Fruit fly (Drosophila melanogaster) whole organism, embryonic: ENCODE results near the gene H.

ENCODE experiments used
- Asciz ChIP-seq: fragments of 200-800 bp; sonication (Bioruptor generic); optimal IDR thresholded peaks from 2 replicates; lab custom pipeline; 2017; ENCODE audit warnings: missing biosample characterization, mild to moderate bottlenecking, missing genetic modification characterization, missing genetic modification reagents
- CG11696 ChIP-seq: fragments of 200-800 bp; sonication (Bioruptor generic); IDR thresholded peaks from 2 replicates; pipeline ENCODE4 v1.3.6; 2022; ENCODE audit warnings: missing biosample characterization, missing genetic modification characterization
- CG12236 ChIP-seq: fragments of 200-800 bp; sonication (Bioruptor generic); optimal IDR thresholded peaks from 2 replicates; lab custom pipeline; 2016; ENCODE audit warnings: missing biosample characterization, missing genetic modification characterization
- CG12659 ChIP-seq: fragments of 200-800 bp; sonication (Bioruptor generic); optimal IDR thresholded peaks from 3 replicates; lab custom pipeline; 2017; ENCODE audit warnings: mild to moderate bottlenecking, missing biosample characterization, missing genetic modification reagents, missing genetic modification characterization
- CG13287 ChIP-seq: fragments of 200-800 bp; sonication (Bioruptor generic); IDR thresholded peaks from 2 replicates; pipeline ENCODE4 v1.3.6; 2022; ENCODE audit warnings: missing biosample characterization, missing genetic modification characterization; ENCODE audit not compliant: partially characterized antibody
- CG15601 ChIP-seq: fragments of 200-800 bp; sonication (Bioruptor generic); optimal IDR thresholded peaks from 3 replicates; lab custom pipeline; 2019; ENCODE audit warnings: missing biosample characterization, mild to moderate bottlenecking, missing genetic modification characterization, moderate library complexity
- CG17186 ChIP-seq: fragments of 200-800 bp; sonication (Bioruptor generic); optimal IDR thresholded peaks from 3 replicates; lab custom pipeline; 2017; ENCODE audit warnings: missing biosample characterization, missing genetic modification reagents, missing genetic modification characterization
- CG2116 ChIP-seq: fragments of 200-800 bp; sonication (Bioruptor generic); optimal IDR thresholded peaks from 3 replicates; lab custom pipeline; 2018; ENCODE audit warnings: missing biosample characterization, mild to moderate bottlenecking, missing genetic modification characterization
- CG2199 ChIP-seq: fragments of 200-800 bp; sonication (Bioruptor generic); IDR thresholded peaks from 3 replicates; pipeline ENCODE4 v1.3.6; 2022; ENCODE audit warnings: missing biosample characterization, missing genetic modification characterization
- CG31365 ChIP-seq: fragments of 200-800 bp; sonication (Bioruptor generic); optimal IDR thresholded peaks from 2 replicates; lab custom pipeline; 2018; ENCODE audit warnings: missing biosample characterization, mild to moderate bottlenecking, missing genetic modification characterization
- CG33213 ChIP-seq: fragments of 200-800 bp; sonication (Bioruptor generic); optimal IDR thresholded peaks from 3 replicates; lab custom pipeline; 2016; ENCODE audit warnings: missing biosample characterization, missing genetic modification characterization
- CG3407 ChIP-seq: fragments of 200-800 bp; sonication (Bioruptor generic); optimal IDR thresholded peaks from 2 replicates; lab custom pipeline; 2018; ENCODE audit warnings: missing biosample characterization, mild to moderate bottlenecking, missing genetic modification characterization
- CG34422 ChIP-seq: fragments of 200-800 bp; sonication (Bioruptor generic); IDR thresholded peaks from 3 replicates; pipeline ENCODE4 v1.3.6; 2022; ENCODE audit warnings: missing biosample characterization, missing genetic modification characterization
- CG4730 ChIP-seq: fragments of 200-800 bp; sonication (Bioruptor generic); IDR thresholded peaks from 2 replicates; pipeline ENCODE4 v1.3.6; 2022; ENCODE audit warnings: missing biosample characterization, missing genetic modification characterization
- CG6765 ChIP-seq: fragments of 200-800 bp; sonication (Bioruptor generic); optimal IDR thresholded peaks from 3 replicates; lab custom pipeline; 2017; ENCODE audit warnings: missing biosample characterization, mild to moderate bottlenecking, missing genetic modification characterization
- CG8765 ChIP-seq: fragments of 200-800 bp; sonication (Bioruptor generic); IDR thresholded peaks from 2 replicates; pipeline ENCODE4 v1.3.6; 2022; ENCODE audit warnings: missing biosample characterization, missing genetic modification characterization
- CG8924 ChIP-seq: fragments of 200-800 bp; optimal IDR thresholded peaks from 3 replicates; lab custom pipeline; 2019; ENCODE audit warnings: missing biosample characterization, mild to moderate bottlenecking, missing genetic modification characterization, moderate library complexity
- Dad ChIP-seq: fragments of 200-800 bp; sonication (Bioruptor generic); optimal IDR thresholded peaks from 3 replicates; lab custom pipeline; 2016; ENCODE audit warnings: missing biosample characterization, missing genetic modification characterization
- Dbx ChIP-seq: fragments of 200-800 bp; sonication (Bioruptor generic); IDR thresholded peaks from 3 replicates; pipeline ENCODE4 v1.3.6; 2022; ENCODE audit warnings: missing biosample characterization, missing genetic modification characterization
- Dfd ChIP-seq, 2 experiments: fragments of >200 bp; optimal IDR thresholded peaks; 2 replicates each; lab custom pipeline; 2017; ENCODE audit warnings: missing biosample characterization in 2 of 2, missing genetic modification characterization in 2 of 2
- Doc2 ChIP-seq: fragments of 200-800 bp; sonication (Bioruptor generic); IDR thresholded peaks from 2 replicates; pipeline ENCODE4 v1.3.6; 2022; ENCODE audit warnings: missing biosample characterization, missing genetic modification characterization
- Dp ChIP-seq: fragments of 200-800 bp; sonication (Bioruptor generic); optimal IDR thresholded peaks from 2 replicates; lab custom pipeline; 2018; ENCODE audit warnings: missing biosample characterization, mild to moderate bottlenecking, missing genetic modification characterization, moderate library complexity
- H2.0 ChIP-seq: fragments of 200-800 bp; sonication (Bioruptor generic); IDR thresholded peaks from 2 replicates; pipeline ENCODE4 v1.3.6; 2022; ENCODE audit warnings: missing biosample characterization, missing genetic modification characterization
- Hand ChIP-seq: fragments of 200-800 bp; sonication (Bioruptor generic); optimal IDR thresholded peaks from 2 replicates; lab custom pipeline; 2017; ENCODE audit warnings: mild to moderate bottlenecking, missing biosample characterization, missing genetic modification reagents, missing genetic modification characterization
- Hr78 ChIP-seq, 2 experiments: fragments of 200-800 bp in 1 of 2; fragments of >200 bp in 1 of 2; sonication (Bioruptor generic) in 1 of 2; optimal IDR thresholded peaks; 2 replicates each; lab custom pipeline; 2017 to 2019; ENCODE audit warnings: missing biosample characterization in 2 of 2, missing genetic modification characterization in 2 of 2, mild to moderate bottlenecking in 1 of 2, moderate library complexity in 1 of 2
- Lhr ChIP-seq: fragments of 200-800 bp; sonication (Bioruptor generic); optimal IDR thresholded peaks from 3 replicates; lab custom pipeline; 2017; ENCODE audit warnings: mild to moderate bottlenecking, missing biosample characterization, missing genetic modification reagents, missing genetic modification characterization
- MBD-R2 ChIP-seq: fragments of 200-800 bp; sonication (Bioruptor generic); IDR thresholded peaks from 2 replicates; pipeline ENCODE4 v1.3.6; 2022; ENCODE audit warnings: missing biosample characterization, missing genetic modification characterization
- MESR4 ChIP-seq: fragments of 200-800 bp; sonication (Bioruptor generic); optimal IDR thresholded peaks from 2 replicates; lab custom pipeline; 2018; ENCODE audit warnings: missing biosample characterization, mild to moderate bottlenecking, missing genetic modification characterization, moderate library complexity
- Med ChIP-seq: fragments of 200-800 bp; sonication (Bioruptor generic); peaks from one replicate; lab custom pipeline; 2016; ENCODE audit warnings: missing biosample characterization, missing genetic modification characterization, mild to moderate bottlenecking, inconsistent platforms, moderate library complexity
- Rfx ChIP-seq: fragments of 200-800 bp; sonication (Bioruptor generic); IDR thresholded peaks from 2 replicates; pipeline ENCODE4 v1.3.6; 2022; ENCODE audit warnings: missing biosample characterization, missing genetic modification characterization
- Tbp ChIP-seq: fragments of >200 bp; optimal IDR thresholded peaks from 2 replicates; lab custom pipeline; 2018; ENCODE audit warnings: missing biosample characterization, missing genetic modification characterization
- Xrp1 ChIP-seq: fragments of 200-800 bp; sonication (Bioruptor generic); IDR thresholded peaks from 2 replicates; pipeline ENCODE4 v1.3.6; 2022; ENCODE audit warnings: missing biosample characterization, missing genetic modification characterization
- aop ChIP-seq: fragments of 200-800 bp; sonication (Bioruptor generic); IDR thresholded peaks from 2 replicates; pipeline ENCODE4 v1.3.6; 2022; ENCODE audit warnings: missing biosample characterization, missing genetic modification characterization
- ara ChIP-seq: fragments of 200-800 bp; sonication (Bioruptor generic); IDR thresholded peaks from 2 replicates; pipeline ENCODE4 v1.3.6; 2022; ENCODE audit warnings: missing biosample characterization, missing genetic modification characterization
- btn ChIP-seq: fragments of 200-800 bp; sonication (Bioruptor generic); optimal IDR thresholded peaks from 2 replicates; lab custom pipeline; 2016; ENCODE audit warnings: missing biosample characterization, missing genetic modification characterization
- chinmo ChIP-seq: fragments of 200-800 bp; sonication (Bioruptor generic); IDR thresholded peaks from 4 replicates; pipeline ENCODE4 v1.3.6; 2022; ENCODE audit warnings: missing biosample characterization, missing genetic modification characterization; ENCODE audit not compliant: partially characterized antibody
- insv ChIP-seq, 2 experiments: fragments of 200-800 bp; sonication (Bioruptor generic); optimal IDR thresholded peaks; 3 replicates each; lab custom pipeline; 2016 to 2018; ENCODE audit warnings: missing biosample characterization in 2 of 2, missing genetic modification characterization in 2 of 2
- lilli ChIP-seq: fragments of 200-800 bp; sonication (Bioruptor generic); optimal IDR thresholded peaks from 3 replicates; lab custom pipeline; 2016; ENCODE audit warnings: missing biosample characterization, missing genetic modification characterization
- maf-S ChIP-seq: fragments of 200-800 bp; sonication (Bioruptor generic); optimal IDR thresholded peaks from 2 replicates; lab custom pipeline; 2016; ENCODE audit warnings: missing biosample characterization, missing genetic modification characterization
- odd ChIP-seq: fragments of 200-800 bp; sonication (Bioruptor generic); optimal IDR thresholded peaks from 2 replicates; lab custom pipeline; 2017; ENCODE audit warnings: missing biosample characterization, mild to moderate bottlenecking, missing genetic modification characterization
- psq ChIP-seq: fragments of 200-800 bp; sonication (Bioruptor generic); optimal IDR thresholded peaks from 2 replicates; lab custom pipeline; 2017; ENCODE audit warnings: missing biosample characterization, missing genetic modification characterization
- pzg ChIP-seq: fragments of 200-800 bp; sonication (Bioruptor generic); optimal IDR thresholded peaks from 3 replicates; lab custom pipeline; 2018; ENCODE audit warnings: missing biosample characterization, mild to moderate bottlenecking, missing genetic modification characterization, moderate library complexity
- row ChIP-seq: fragments of 200-800 bp; sonication (Bioruptor generic); IDR thresholded peaks from 3 replicates; pipeline ENCODE4 v1.3.6; 2022; ENCODE audit warnings: missing biosample characterization, missing genetic modification characterization
- schlank ChIP-seq: fragments of 200-800 bp; sonication (Bioruptor generic); optimal IDR thresholded peaks from 2 replicates; lab custom pipeline; 2018; ENCODE audit warnings: missing biosample characterization, mild to moderate bottlenecking, missing genetic modification characterization
- sens ChIP-seq: fragments of 200-800 bp; sonication (Bioruptor generic); peaks from one replicate; lab custom pipeline; 2016; ENCODE audit warnings: missing biosample characterization, missing genetic modification characterization
- ssp ChIP-seq: fragments of 200-800 bp; sonication (Bioruptor generic); IDR thresholded peaks from 2 replicates; pipeline ENCODE4 v1.3.6; 2022; ENCODE audit warnings: missing biosample characterization, missing genetic modification characterization
- stwl ChIP-seq: fragments of 200-800 bp; sonication (Bioruptor generic); optimal IDR thresholded peaks from 3 replicates; lab custom pipeline; 2018; ENCODE audit warnings: missing biosample characterization, mild to moderate bottlenecking, missing genetic modification characterization, moderate library complexity
- sug ChIP-seq: fragments of 200-800 bp; optimal IDR thresholded peaks from 2 replicates; lab custom pipeline; 2019; ENCODE audit warnings: missing biosample characterization, mild to moderate bottlenecking, missing genetic modification characterization, moderate library complexity
- unpg ChIP-seq: fragments of 200-800 bp; sonication (Bioruptor generic); optimal IDR thresholded peaks from 3 replicates; lab custom pipeline; 2018; ENCODE audit warnings: missing biosample characterization, mild to moderate bottlenecking, missing genetic modification characterization, moderate library complexity
- usp ChIP-seq: fragments of >200 bp; optimal IDR thresholded peaks from 2 replicates; lab custom pipeline; 2017; ENCODE audit warnings: missing biosample characterization, missing genetic modification characterization
- vnd ChIP-seq: fragments of 200-800 bp; sonication (Bioruptor generic); IDR thresholded peaks from 3 replicates; pipeline ENCODE4 v1.3.6; 2022; ENCODE audit warnings: missing biosample characterization, missing genetic modification characterization; ENCODE audit not compliant: partially characterized antibody

H gene

DNA sequence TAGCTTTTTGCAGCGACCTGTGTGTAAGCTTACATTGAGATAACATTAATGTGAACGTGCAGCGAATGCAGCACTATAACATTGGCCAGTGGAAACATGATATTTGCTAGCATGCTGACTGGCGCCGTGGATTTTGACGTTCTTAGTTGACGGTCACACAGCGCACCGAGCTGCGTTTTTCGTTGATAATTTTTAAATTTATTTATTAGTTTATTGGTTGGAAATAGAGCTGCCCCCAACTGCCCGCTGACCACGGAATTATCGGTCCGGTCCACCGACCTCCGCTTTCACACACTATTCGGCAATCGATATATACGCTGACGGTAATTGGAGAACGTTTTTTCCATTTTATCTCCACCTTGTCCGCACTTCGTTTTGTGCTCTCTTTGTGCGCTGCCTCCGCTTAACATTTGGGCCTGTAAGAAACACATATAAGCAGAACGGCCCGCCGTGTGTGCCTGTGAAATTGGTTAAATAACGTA lies at the start of gene H:
H (plus strand) TSS at position 134 of the 482 bp plus-strand sequence.
- peak; percentile 78 for TF ChIP-seq MESR4
- peak; percentile 97 for TF ChIP-seq ssp
- no peak for TF ChIP-seq CG2199 (GFP tag; lab: Robert Waterston, UW)
- TF ChIP-seq CG33213 (GFP tag; lab: Kevin White, UChicago): peak; percentile 51
- TF ChIP-seq CG13287 (GFP tag; lab: Robert Waterston, UW): 0 out of 2 replicates have a peak, but pooled peaks have one; percentile 20
- TF ChIP-seq CG3407 (GFP tag; lab: Kevin White, UChicago): no peak
- 0 out of 4 replicates have a peak, but pooled peaks have one; percentile 44 for TF ChIP-seq chinmo (GFP tag; lab: Robert Waterston, UW)
- TF ChIP-seq CG8924 (tag; lab: Kevin White, UChicago): peak; percentile 20
- TF ChIP-seq Tbp: no peak
- peak in 1 of 2 experiments; percentile 60 for TF ChIP-seq Hr78 (GFP tag; optimal IDR thresholded peaks at IDR 0.05; lab: Kevin White, UChicago)
- TF ChIP-seq Asciz (GFP tag; lab: Kevin White, UChicago): no peak
- TF ChIP-seq unpg (GFP tag; lab: Kevin White, UChicago): no peak
- peak; percentile 62 for TF ChIP-seq psq (GFP tag; lab: Kevin White, UChicago)
- TF ChIP-seq row (GFP tag; lab: Robert Waterston, UW): peak; percentile 54; the same call in 2 of the 3 replicates
- no peak for TF ChIP-seq CG11696 (GFP tag; lab: Robert Waterston, UW)
- peak in 1 of 2 experiments; percentile 56 for TF ChIP-seq Dfd (GFP tag; optimal IDR thresholded peaks at IDR 0.05; lab: Kevin White, UChicago)
- TF ChIP-seq Rfx: no peak
- no peak for TF ChIP-seq btn (GFP tag; lab: Kevin White, UChicago)
- TF ChIP-seq CG15601: no peak
- peak; percentile 69 for TF ChIP-seq MBD-R2 (GFP tag; lab: Robert Waterston, UW)
- TF ChIP-seq CG34422 (GFP tag; lab: Robert Waterston, UW): no peak; the same call in 2 of the 3 replicates
- TF ChIP-seq usp (GFP tag; lab: Kevin White, UChicago): no peak
- TF ChIP-seq sens: peak; percentile 52
- TF ChIP-seq Lhr (GFP tag; lab: Kevin White, UChicago): no peak
- TF ChIP-seq H2.0 (GFP tag; lab: Robert Waterston, UW): no peak
- no peak for TF ChIP-seq CG6765 (GFP tag; lab: Kevin White, UChicago)
- no peak for TF ChIP-seq ara (GFP tag; lab: Robert Waterston, UW)
- no peak for TF ChIP-seq Doc2 (GFP tag; lab: Robert Waterston, UW)
- TF ChIP-seq schlank (tag; lab: Kevin White, UChicago): no peak
- peak; percentile 29 for TF ChIP-seq Dp
- peak; percentile 78 for TF ChIP-seq stwl (tag; lab: Kevin White, UChicago)
- TF ChIP-seq Dad (GFP tag; lab: Kevin White, UChicago): no peak
- TF ChIP-seq sug (tag; lab: Kevin White, UChicago): no peak
- no peak for TF ChIP-seq CG31365
- TF ChIP-seq odd (GFP tag; lab: Kevin White, UChicago): no peak
- no peak for TF ChIP-seq maf-S (GFP tag; lab: Kevin White, UChicago)
- TF ChIP-seq CG12659 (GFP tag; lab: Kevin White, UChicago): peak; percentile 64
- TF ChIP-seq CG8765 (GFP tag; lab: Robert Waterston, UW): no peak
- no peak for TF ChIP-seq aop (GFP tag; lab: Robert Waterston, UW)
- no peak for TF ChIP-seq Xrp1 (GFP tag; lab: Robert Waterston, UW)
- TF ChIP-seq CG12236: no peak
- TF ChIP-seq CG4730 (GFP tag; lab: Robert Waterston, UW): no peak
- TF ChIP-seq CG17186: peak; percentile 71
- TF ChIP-seq lilli (GFP tag; lab: Kevin White, UChicago): no peak
- peak; percentile 87 for TF ChIP-seq pzg
- TF ChIP-seq Dbx: 0 out of 3 replicates have a peak, but pooled peaks have one; percentile 10
- TF ChIP-seq Med (GFP tag; lab: Kevin White, UChicago): peak; percentile 83
- TF ChIP-seq vnd (GFP tag; lab: Robert Waterston, UW): no peak
- TF ChIP-seq insv (GFP tag; optimal IDR thresholded peaks at IDR 0.05; lab: Kevin White, UChicago): no peak
- TF ChIP-seq CG2116 (GFP tag; lab: Kevin White, UChicago): peak; percentile 47
- no peak for TF ChIP-seq Hand (GFP tag; lab: Kevin White, UChicago)
